Fruit fly (Drosophila melanogaster) whole organism, embryonic: ENCODE measurements around the gene CG10283.

Experiments
- CG12236 ChIP-seq: fragments of 200-800 bp; sonication (Bioruptor generic); optimal IDR thresholded peaks from 2 replicates; lab custom pipeline; 2016; ENCODE audit warnings: missing biosample characterization, missing genetic modification characterization
- CG13775 ChIP-seq: fragments of 200-800 bp; sonication (Bioruptor generic); optimal IDR thresholded peaks from 3 replicates; lab custom pipeline; 2017; ENCODE audit warnings: missing biosample characterization, mild to moderate bottlenecking, missing genetic modification characterization
- CG14441 ChIP-seq: fragments of 200-800 bp; sonication (Bioruptor generic); IDR thresholded peaks from 2 replicates; pipeline ENCODE4 v1.3.6; 2022; ENCODE audit warnings: missing biosample characterization, missing genetic modification characterization
- CG15601 ChIP-seq: fragments of 200-800 bp; sonication (Bioruptor generic); optimal IDR thresholded peaks from 3 replicates; lab custom pipeline; 2019; ENCODE audit warnings: missing biosample characterization, mild to moderate bottlenecking, missing genetic modification characterization, moderate library complexity
- CG17568 ChIP-seq: fragments of 200-800 bp; sonication (Bioruptor generic); optimal IDR thresholded peaks from 2 replicates; lab custom pipeline; 2018; ENCODE audit warnings: missing biosample characterization, mild to moderate bottlenecking, missing genetic modification characterization, moderate library complexity
- CG1792 ChIP-seq: fragments of 200-800 bp; sonication (Bioruptor generic); optimal IDR thresholded peaks from 2 replicates; lab custom pipeline; 2016; ENCODE audit warnings: missing biosample characterization, missing genetic modification characterization
- CG18262 ChIP-seq: fragments of 200-800 bp; optimal IDR thresholded peaks from 3 replicates; lab custom pipeline; 2019; ENCODE audit warnings: missing biosample characterization, mild to moderate bottlenecking, missing genetic modification characterization, moderate library complexity
- CG32532 ChIP-seq: fragments of 200-800 bp; sonication (Bioruptor generic); IDR thresholded peaks from 2 replicates; pipeline ENCODE4 v1.3.6; 2022; ENCODE audit warnings: missing biosample characterization, missing genetic modification characterization
- CG32767 ChIP-seq: fragments of 200-800 bp; sonication (Bioruptor generic); IDR thresholded peaks from 2 replicates; pipeline ENCODE4 v1.3.6; 2022; ENCODE audit warnings: missing biosample characterization, missing genetic modification characterization
- CG3407 ChIP-seq: fragments of 200-800 bp; sonication (Bioruptor generic); optimal IDR thresholded peaks from 2 replicates; lab custom pipeline; 2018; ENCODE audit warnings: missing biosample characterization, mild to moderate bottlenecking, missing genetic modification characterization
- CG43689 ChIP-seq: fragments of 200-800 bp; sonication (Bioruptor generic); IDR thresholded peaks from 2 replicates; pipeline ENCODE4 v1.3.6; 2022; ENCODE audit warnings: missing biosample characterization, missing genetic modification characterization
- CG5245 ChIP-seq: fragments of 200-800 bp; sonication (Bioruptor generic); optimal IDR thresholded peaks from 3 replicates; lab custom pipeline; 2016; ENCODE audit warnings: missing biosample characterization, missing genetic modification characterization
- CG7745 ChIP-seq: fragments of 200-800 bp; sonication (Bioruptor generic); optimal IDR thresholded peaks from 2 replicates; lab custom pipeline; 2018; ENCODE audit warnings: missing biosample characterization, mild to moderate bottlenecking, missing genetic modification characterization, moderate library complexity
- CG9817 ChIP-seq: fragments of 200-800 bp; sonication (Bioruptor generic); optimal IDR thresholded peaks from 2 replicates; lab custom pipeline; 2018; ENCODE audit warnings: missing biosample characterization, mild to moderate bottlenecking, missing genetic modification characterization, moderate library complexity
- Chrac-16 ChIP-seq: fragments of 200-800 bp; sonication (Bioruptor generic); optimal IDR thresholded peaks from 3 replicates; lab custom pipeline; 2016; ENCODE audit warnings: missing biosample characterization, missing genetic modification characterization
- Dbx ChIP-seq: fragments of 200-800 bp; sonication (Bioruptor generic); IDR thresholded peaks from 3 replicates; pipeline ENCODE4 v1.3.6; 2022; ENCODE audit warnings: missing biosample characterization, missing genetic modification characterization
- Dip2 ChIP-seq: fragments of 200-800 bp; sonication (Bioruptor generic); IDR thresholded peaks from 2 replicates; pipeline ENCODE4 v1.3.6; 2022; ENCODE audit warnings: missing biosample characterization, missing genetic modification characterization
- Dip3 ChIP-seq: fragments of 200-800 bp; sonication (Bioruptor generic); optimal IDR thresholded peaks from 3 replicates; lab custom pipeline; 2016; ENCODE audit warnings: missing biosample characterization, missing genetic modification characterization
- Doc3 ChIP-seq: fragments of 200-800 bp; sonication (Bioruptor generic); IDR thresholded peaks from 3 replicates; pipeline ENCODE4 v1.3.6; 2022; ENCODE audit warnings: missing biosample characterization, missing genetic modification characterization; ENCODE audit not compliant: partially characterized antibody
- Eip74EF ChIP-seq, 2 experiments: fragments of 200-800 bp in 1 of 2; fragments of >200 bp in 1 of 2; sonication (Bioruptor generic) in 1 of 2; optimal IDR thresholded peaks; 2 replicates each; lab custom pipeline; 2017 to 2019; ENCODE audit warnings: missing biosample characterization in 2 of 2, missing genetic modification characterization in 2 of 2, mild to moderate bottlenecking in 1 of 2, moderate library complexity in 1 of 2
- Fer1 ChIP-seq: fragments of 200-800 bp; sonication (Bioruptor generic); optimal IDR thresholded peaks from 2 replicates; lab custom pipeline; 2017; ENCODE audit warnings: missing biosample characterization, mild to moderate bottlenecking, missing genetic modification characterization
- HLH4C ChIP-seq: fragments of 200-800 bp; sonication (Bioruptor generic); IDR thresholded peaks from 3 replicates; pipeline ENCODE4 v1.3.6; 2022; ENCODE audit warnings: missing biosample characterization, missing genetic modification characterization; ENCODE audit not compliant: partially characterized antibody
- Hr78 ChIP-seq, 2 experiments: fragments of 200-800 bp in 1 of 2; fragments of >200 bp in 1 of 2; sonication (Bioruptor generic) in 1 of 2; optimal IDR thresholded peaks; 2 replicates each; lab custom pipeline; 2017 to 2019; ENCODE audit warnings: missing biosample characterization in 2 of 2, missing genetic modification characterization in 2 of 2, mild to moderate bottlenecking in 1 of 2, moderate library complexity in 1 of 2
- Med ChIP-seq: fragments of 200-800 bp; sonication (Bioruptor generic); peaks from one replicate; lab custom pipeline; 2016; ENCODE audit warnings: missing biosample characterization, missing genetic modification characterization, mild to moderate bottlenecking, inconsistent platforms, moderate library complexity
- NK7.1 ChIP-seq: fragments of 200-800 bp; sonication (Bioruptor generic); optimal IDR thresholded peaks from 3 replicates; lab custom pipeline; 2016; ENCODE audit warnings: missing biosample characterization, missing genetic modification characterization
- Nf-YB ChIP-seq: fragments of 200-800 bp; sonication (Bioruptor generic); optimal IDR thresholded peaks from 3 replicates; lab custom pipeline; 2019; ENCODE audit warnings: missing biosample characterization, mild to moderate bottlenecking, missing genetic modification characterization, moderate library complexity
- NfI ChIP-seq: fragments of 200-800 bp; sonication (Bioruptor generic); optimal IDR thresholded peaks from 3 replicates; lab custom pipeline; 2018; ENCODE audit warnings: missing biosample characterization, mild to moderate bottlenecking, missing genetic modification characterization, moderate library complexity
- Rfx ChIP-seq: fragments of 200-800 bp; sonication (Bioruptor generic); IDR thresholded peaks from 2 replicates; pipeline ENCODE4 v1.3.6; 2022; ENCODE audit warnings: missing biosample characterization, missing genetic modification characterization
- chinmo ChIP-seq: fragments of 200-800 bp; sonication (Bioruptor generic); IDR thresholded peaks from 4 replicates; pipeline ENCODE4 v1.3.6; 2022; ENCODE audit warnings: missing biosample characterization, missing genetic modification characterization; ENCODE audit not compliant: partially characterized antibody
- chm ChIP-seq: fragments of 200-800 bp; sonication (Bioruptor generic); IDR thresholded peaks from 2 replicates; pipeline ENCODE4 v1.3.6; 2022; ENCODE audit warnings: missing biosample characterization, missing genetic modification characterization
- corto ChIP-seq: fragments of 200-800 bp; sonication (Bioruptor generic); optimal IDR thresholded peaks from 2 replicates; lab custom pipeline; 2016; ENCODE audit warnings: missing biosample characterization, mild to moderate bottlenecking, missing genetic modification characterization, moderate library complexity
- dimm ChIP-seq: fragments of 200-800 bp; sonication (Bioruptor generic); IDR thresholded peaks from 2 replicates; pipeline ENCODE4 v1.3.6; 2022; ENCODE audit warnings: missing biosample characterization, missing genetic modification characterization
- dpn ChIP-seq, 2 experiments: fragments of 200-800 bp; sonication (Bioruptor generic); optimal IDR thresholded peaks; 3 replicates each; lab custom pipeline; 2016; ENCODE audit warnings: missing biosample characterization in 2 of 2, missing genetic modification characterization in 2 of 2
- emc ChIP-seq: fragments of 200-800 bp; sonication (Bioruptor generic); optimal IDR thresholded peaks from 2 replicates; lab custom pipeline; 2016; ENCODE audit warnings: missing biosample characterization, missing genetic modification characterization
- eve ChIP-seq, 2 experiments: fragments of >200 bp; optimal IDR thresholded peaks; 2 replicates each; lab custom pipeline; 2017; ENCODE audit warnings: missing biosample characterization in 2 of 2, missing genetic modification characterization in 2 of 2
- fru ChIP-seq: fragments of >200 bp; optimal IDR thresholded peaks from 2 replicates; lab custom pipeline; 2017
- gem ChIP-seq: fragments of 200-800 bp; sonication (Bioruptor generic); optimal IDR thresholded peaks from 2 replicates; lab custom pipeline; 2019; ENCODE audit warnings: missing biosample characterization, mild to moderate bottlenecking, missing genetic modification characterization, moderate library complexity
- hbn ChIP-seq: fragments of 200-800 bp; sonication (Bioruptor generic); IDR thresholded peaks from 2 replicates; pipeline ENCODE4 v1.3.6; 2022; ENCODE audit warnings: missing biosample characterization, missing genetic modification characterization; ENCODE audit not compliant: partially characterized antibody
- her ChIP-seq: fragments of 200-800 bp; sonication (Bioruptor generic); optimal IDR thresholded peaks from 2 replicates; lab custom pipeline; 2016; ENCODE audit warnings: missing biosample characterization, missing genetic modification characterization
- kni ChIP-seq: fragments of 200-800 bp; sonication (Bioruptor generic); optimal IDR thresholded peaks from 3 replicates; lab custom pipeline; 2017; ENCODE audit warnings: mild to moderate bottlenecking, missing biosample characterization, missing genetic modification reagents, missing genetic modification characterization
- lilli ChIP-seq: fragments of 200-800 bp; sonication (Bioruptor generic); optimal IDR thresholded peaks from 3 replicates; lab custom pipeline; 2016; ENCODE audit warnings: missing biosample characterization, missing genetic modification characterization
- phol ChIP-seq: fragments of 200-800 bp; sonication (Bioruptor generic); optimal IDR thresholded peaks from 3 replicates; lab custom pipeline; 2018; ENCODE audit warnings: missing biosample characterization, mild to moderate bottlenecking, missing genetic modification characterization, moderate library complexity
- pros ChIP-seq: fragments of 200-800 bp; sonication (Bioruptor generic); optimal IDR thresholded peaks from 3 replicates; lab custom pipeline; 2019; ENCODE audit warnings: missing biosample characterization, mild to moderate bottlenecking, missing genetic modification characterization, moderate library complexity
- pum ChIP-seq: fragments of 200-800 bp; sonication (Bioruptor generic); optimal IDR thresholded peaks from 2 replicates; lab custom pipeline; 2016; ENCODE audit warnings: missing biosample characterization, missing genetic modification characterization
- row ChIP-seq: fragments of 200-800 bp; sonication (Bioruptor generic); IDR thresholded peaks from 3 replicates; pipeline ENCODE4 v1.3.6; 2022; ENCODE audit warnings: missing biosample characterization, missing genetic modification characterization
- sug ChIP-seq: fragments of 200-800 bp; optimal IDR thresholded peaks from 2 replicates; lab custom pipeline; 2019; ENCODE audit warnings: missing biosample characterization, mild to moderate bottlenecking, missing genetic modification characterization, moderate library complexity
- tio ChIP-seq: fragments of 200-800 bp; sonication (Bioruptor generic); optimal IDR thresholded peaks from 2 replicates; lab custom pipeline; 2017; ENCODE audit warnings: missing biosample characterization, missing genetic modification characterization, inconsistent platforms
- tll ChIP-seq, 2 experiments: fragments of 200-800 bp in 1 of 2; fragments of >200 bp in 1 of 2; sonication (Bioruptor generic) in 1 of 2; optimal IDR thresholded peaks; 2 replicates each; lab custom pipeline; 2017 to 2019; ENCODE audit warnings: missing biosample characterization in 2 of 2, missing genetic modification characterization in 2 of 2, mild to moderate bottlenecking in 1 of 2, moderate library complexity in 1 of 2
- ttk ChIP-seq: fragments of 200-800 bp; sonication (Bioruptor generic); IDR thresholded peaks from 2 replicates; pipeline ENCODE4 v2.1.2; 2022; ENCODE audit warnings: missing biosample characterization, missing genetic modification characterization
- z ChIP-seq: fragments of 200-800 bp; sonication (Bioruptor generic); IDR thresholded peaks from 3 replicates; pipeline ENCODE4 v1.3.6; 2022; ENCODE audit warnings: missing biosample characterization, missing genetic modification characterization
- zfh1 ChIP-seq: fragments of 200-800 bp; sonication (Bioruptor generic); IDR thresholded peaks from 3 replicates; pipeline ENCODE4 v1.3.6; 2022; ENCODE audit warnings: missing biosample characterization, missing genetic modification characterization

The CG10283 gene

dm6 chr2L:18503760-18504159 is 19.4 kb upstream of the CG10283 start, which contains the start of gene kon (continued):
- 0 out of 3 replicates have a peak, but pooled peaks have one; percentile 12 for TF ChIP-seq row (GFP tag; lab: Robert Waterston, UW)
- no peak for TF ChIP-seq Fer1 (GFP tag; lab: Kevin White, UChicago)
- TF ChIP-seq pum, result no peak
- TF ChIP-seq dimm, result no peak
- no peak for TF ChIP-seq CG9817 (tag; lab: Kevin White, UChicago)
- no peak for TF ChIP-seq Doc3
- no peak for TF ChIP-seq CG13775 (GFP tag; lab: Kevin White, UChicago)
- no peak for TF ChIP-seq tio
- TF ChIP-seq chm (GFP tag; lab: Robert Waterston, UW), result no peak
- no peak for TF ChIP-seq Dip3
- TF ChIP-seq z, result peak; percentile 74; the same call in 2 of the 3 replicates
- TF ChIP-seq Med (GFP tag; lab: Kevin White, UChicago), result peak; percentile 66
- no peak for TF ChIP-seq Chrac-16 (GFP tag; lab: Kevin White, UChicago)
- TF ChIP-seq CG12236 (GFP tag; lab: Kevin White, UChicago), result no peak
- TF ChIP-seq CG14441 (GFP tag; lab: Robert Waterston, UW), result no peak
- peak; percentile 20 for TF ChIP-seq Nf-YB (GFP tag; lab: Kevin White, UChicago)
- TF ChIP-seq CG32532 (GFP tag; lab: Robert Waterston, UW), result 0 out of 2 replicates have a peak, but pooled peaks have one; percentile 27
- TF ChIP-seq hbn (GFP tag; lab: Robert Waterston, UW), result no peak
- TF ChIP-seq chinmo (GFP tag; lab: Robert Waterston, UW), result 0 out of 4 replicates have a peak, but pooled peaks have one; percentile 54
- 0 out of 3 replicates have a peak, but pooled peaks have one; percentile 21 for TF ChIP-seq Dbx (GFP tag; lab: Robert Waterston, UW)
- no peak for TF ChIP-seq pros
- TF ChIP-seq CG17568, result no peak
- TF ChIP-seq CG15601, result no peak
- no peak for TF ChIP-seq CG3407 (GFP tag; lab: Kevin White, UChicago)
- no peak for TF ChIP-seq her

DNA sequence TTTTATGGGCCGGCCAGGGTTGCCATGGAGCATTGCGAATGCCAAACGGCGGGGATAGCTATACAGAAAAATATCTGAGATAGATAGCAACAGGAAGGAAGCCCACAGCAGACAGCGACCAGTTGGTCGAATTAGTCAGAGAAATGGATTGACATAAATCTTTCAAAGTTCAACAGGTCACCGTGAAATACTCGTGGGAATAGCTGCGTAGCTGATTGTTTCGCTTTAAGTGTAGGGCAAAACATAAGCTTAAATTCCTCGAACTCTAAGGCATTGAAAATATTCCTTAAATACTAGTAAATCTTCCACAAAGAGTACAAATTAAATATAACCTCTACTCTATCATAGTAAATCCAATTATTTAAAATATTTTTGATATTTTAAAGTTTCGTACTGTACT is 15.6 kb upstream of the CG10283 start:
- TF ChIP-seq Eip74EF (GFP tag; optimal IDR thresholded peaks at IDR 0.05; lab: Kevin White, UChicago), result no peak
- TF ChIP-seq CG43689 (GFP tag; lab: Robert Waterston, UW), result no peak
- no peak for TF ChIP-seq sug (tag; lab: Kevin White, UChicago)
- peak; percentile 13 for TF ChIP-seq phol (tag; lab: Kevin White, UChicago)
- no peak for TF ChIP-seq tll (GFP tag; optimal IDR thresholded peaks at IDR 0.05; lab: Kevin White, UChicago)
- peak in 1 of 2 experiments; percentile 41 for TF ChIP-seq eve (GFP tag; optimal IDR thresholded peaks at IDR 0.05; lab: Kevin White, UChicago)
- peak; percentile 12 for TF ChIP-seq gem (tag; lab: Kevin White, UChicago)
- no peak for TF ChIP-seq CG7745
- TF ChIP-seq Hr78 (GFP tag; optimal IDR thresholded peaks at IDR 0.05; lab: Kevin White, UChicago), result peak in 1 of 2 experiments; percentile 75
- no peak for TF ChIP-seq CG18262
- TF ChIP-seq Dip2, result no peak
- no peak for TF ChIP-seq zfh1
- TF ChIP-seq, all 482 proteins: peak for 4

- TF ChIP-seq HLH4C (GFP tag; lab: Robert Waterston, UW) (no peak), Rfx (GFP tag; lab: Robert Waterston, UW) (no peak), fru (lab: Kevin White, UChicago) (no peak), NfI (GFP tag; lab: Kevin White, UChicago) (no peak), kni (GFP tag; lab: Kevin White, UChicago) (peak; percentile 75), emc (GFP tag; lab: Kevin White, UChicago) (no peak), ttk (GFP tag; lab: Robert Waterston, UW) (no peak), CG5245 (no peak), CG13775 (GFP tag; lab: Kevin White, UChicago) (no peak), CG32767 (no peak), NK7.1 (GFP tag; lab: Kevin White, UChicago) (no peak), dpn (GFP tag; optimal IDR thresholded peaks at IDR 0.05; lab: Kevin White, UChicago) (no peak), corto (GFP tag; lab: Kevin White, UChicago) (no peak), CG1792 (GFP tag; lab: Kevin White, UChicago) (no peak), lilli (GFP tag; lab: Kevin White, UChicago) (no peak), eve (GFP tag; optimal IDR thresholded peaks at IDR 0.05; lab: Kevin White, UChicago) (no peak)
Measured at dm6 chr2L:18496834-18497233, 12.5 kb upstream of the CG10283 start.
